Worm (Caenorhabditis elegans): ENCODE data around the gene srx-47.
A peak's percentile ranks its signal among the peaks of the same experiment; 100 is the strongest.

ce11 chrV:9342965-9343628, 6.7 kb upstream of the srx-47 start:
- TF ChIP-seq ceh-100 (GFP tag; IDR thresholded peaks at IDR 0.05): no peak; the same call in 1 of the 2 replicates
- TF ChIP-seq F55B11.4 (tag; optimal IDR thresholded peaks at IDR 0.05; ENCODE audit: borderline replicate concordance, insufficient read depth): no peak
- TF ChIP-seq snpc-4 (GFP tag; optimal IDR thresholded peaks at IDR 0.05): no peak
- TF ChIP-seq snpc-4 (tag; optimal IDR thresholded peaks at IDR 0.05): no peak
- peak; percentile 56 for TF ChIP-seq hmg-1.2 (GFP tag; IDR thresholded peaks at IDR 0.05)
- no peak for TF ChIP-seq zfh-2 (GFP tag; conservative IDR thresholded peaks at IDR 0.05)
- TF ChIP-seq efl-1 (GFP tag; optimal IDR thresholded peaks at IDR 0.05): no peak
- 0 out of 2 replicates have a peak, but pooled peaks have one; percentile 30 for TF ChIP-seq F37B4.10 (GFP tag; IDR thresholded peaks at IDR 0.05)
- TF ChIP-seq let-607 (tag; optimal IDR thresholded peaks at IDR 0.05): no peak
- no peak for TF ChIP-seq nfya-1 (tag; optimal IDR thresholded peaks at IDR 0.05; ENCODE audit: borderline replicate concordance, insufficient read depth)
- TF ChIP-seq Y95B8A.8 (GFP tag; IDR thresholded peaks at IDR 0.05): peak; percentile 82
- TF ChIP-seq unc-62 (GFP tag; optimal IDR thresholded peaks at IDR 0.05): no peak
- no peak for TF ChIP-seq dpl-1 (GFP tag; optimal IDR thresholded peaks at IDR 0.05)
- no peak for TF ChIP-seq pha-4 (tag; optimal IDR thresholded peaks at IDR 0.05)

Data from whole organism, young adult.